Fruit fly (Drosophila melanogaster): ENCODE data around the gene CG14132.

CG14132 gene

dm6 chr3L:11680298-11680697 lies 34.8 kb downstream of the CG14132 start, which contains the start of gene CG32085 (continued):
- TF ChIP-seq Spps (tag; optimal IDR thresholded peaks at IDR 0.05) (no peak), CG10959 (GFP tag; IDR thresholded peaks at IDR 0.05) (no peak), Mrtf (GFP tag; IDR thresholded peaks at IDR 0.05) (peak; percentile 79), CG16779 (GFP tag; IDR thresholded peaks at IDR 0.05) (peak; percentile 70; the same call in 1 of the 2 replicates), Dref (GFP tag; IDR thresholded peaks at IDR 0.05) (peak; percentile 37), CG17829 (tag; optimal IDR thresholded peaks at IDR 0.05) (peak; percentile 35), CG4854 (GFP tag; optimal IDR thresholded peaks at IDR 0.05) (peak; percentile 17), CG16813 (GFP tag; IDR thresholded peaks at IDR 0.05; ENCODE audit: partially characterized antibody) (no peak), zf30C (GFP tag; optimal IDR thresholded peaks at IDR 0.05) (no peak), Doc3 (GFP tag; IDR thresholded peaks at IDR 0.05; ENCODE audit: partially characterized antibody) (no peak), Side (GFP tag; optimal IDR thresholded peaks at IDR 0.05) (peak; percentile 24), cg (GFP tag; optimal IDR thresholded peaks at IDR 0.05) (no peak), CG11247 (GFP tag; IDR thresholded peaks at IDR 0.05) (peak; percentile 77), slp2 (GFP tag; optimal IDR thresholded peaks at IDR 0.05) (peak; percentile 1), CG5180 (GFP tag; optimal IDR thresholded peaks at IDR 0.05) (peak; percentile 43), CG12391 (tag; optimal IDR thresholded peaks at IDR 0.05) (peak; percentile 10), crp (GFP tag; optimal IDR thresholded peaks at IDR 0.05) (no peak), CG6689 (GFP tag; IDR thresholded peaks at IDR 0.05) (0 out of 2 replicates have a peak, but pooled peaks have one; percentile 30), Xbp1 (GFP tag; optimal IDR thresholded peaks at IDR 0.05) (peak; percentile 61), emc (GFP tag; optimal IDR thresholded peaks at IDR 0.05) (no peak), Adf1 (GFP tag; IDR thresholded peaks at IDR 0.05) (peak; percentile 41; the same call in 1 of the 2 replicates), CG3995 (GFP tag; optimal IDR thresholded peaks at IDR 0.05) (no peak), CG9876 (GFP tag; optimal IDR thresholded peaks at IDR 0.05) (peak; percentile 28), ATbp (GFP tag; optimal IDR thresholded peaks at IDR 0.05) (peak; percentile 26), CG15011 (GFP tag; optimal IDR thresholded peaks at IDR 0.05) (no peak), seq (GFP tag; IDR thresholded peaks at IDR 0.05) (peak; percentile 37; the same call in 1 of the 2 replicates), Ravus (GFP tag; IDR thresholded peaks at IDR 0.05) (no peak), bowl (GFP tag; IDR thresholded peaks at IDR 0.05) (no peak), Med (GFP tag) (peak; percentile 95), CG31224 (GFP tag; IDR thresholded peaks at IDR 0.05) (0 out of 2 replicates have a peak, but pooled peaks have one; percentile 33), Trl (optimal IDR thresholded peaks at IDR 0.05) (peak; percentile 60 to 61), Trl (GFP tag; optimal IDR thresholded peaks at IDR 0.05) (peak; percentile 88), eve (GFP tag; optimal IDR thresholded peaks at IDR 0.05) (no peak), cwo (GFP tag; optimal IDR thresholded peaks at IDR 0.05) (peak; percentile 64), row (GFP tag; IDR thresholded peaks at IDR 0.05) (peak; percentile 74), CG4730 (GFP tag; IDR thresholded peaks at IDR 0.05) (peak; percentile 54; the same call in 1 of the 2 replicates), CG7928 (GFP tag; optimal IDR thresholded peaks at IDR 0.05) (peak; percentile 16), CG5245 (GFP tag; optimal IDR thresholded peaks at IDR 0.05) (peak; percentile 69), CG2712 (tag; optimal IDR thresholded peaks at IDR 0.05) (peak; percentile 34), sr (GFP tag; IDR thresholded peaks at IDR 0.05) (0 out of 3 replicates have a peak, but pooled peaks have one; percentile 55), gem (tag; optimal IDR thresholded peaks at IDR 0.05) (peak; percentile 38), Mad (GFP tag; optimal IDR thresholded peaks at IDR 0.05) (no peak), Sry-δ (GFP tag; optimal IDR thresholded peaks at IDR 0.05) (peak; percentile 6), crol (GFP tag; IDR thresholded peaks at IDR 0.05) (peak; percentile 42; the same call in 1 of the 2 replicates), Poxn (GFP tag; IDR thresholded peaks at IDR 0.05) (no peak), Dad (GFP tag; optimal IDR thresholded peaks at IDR 0.05) (peak; percentile 21), CHES-1-like (GFP tag; optimal IDR thresholded peaks at IDR 0.05) (peak; percentile 50), Nf-YA (GFP tag; IDR thresholded peaks at IDR 0.05) (no peak), H15 (GFP tag; IDR thresholded peaks at IDR 0.05) (peak; percentile 41; the same call in 1 of the 3 replicates), Mes4 (GFP tag; optimal IDR thresholded peaks at IDR 0.05) (peak; percentile 3), CG3281 (GFP tag; optimal IDR thresholded peaks at IDR 0.05) (peak; percentile 66), CG11723 (GFP tag; optimal IDR thresholded peaks at IDR 0.05) (peak; percentile 30)

All from whole organism, embryonic.